Worm (Caenorhabditis elegans) whole organism, L2 larva: ENCODE measurements around the gene F56D5.9.

Source experiments
- ZK546.5 ChIP-seq: sonication (generic microtip); optimal IDR thresholded peaks from 2 replicates; lab custom pipeline; 2017; ENCODE audit warnings: missing biosample characterization, missing genetic modification characterization
- egl-27 ChIP-seq: sonication (generic microtip); optimal IDR thresholded peaks from 3 replicates; lab custom pipeline; 2017; ENCODE audit warnings: missing biosample characterization, missing genetic modification reagents, missing genetic modification characterization
- elt-3 ChIP-seq: sonication (generic microtip); optimal IDR thresholded peaks from 2 replicates; lab custom pipeline; 2017; ENCODE audit warnings: missing biosample characterization, missing genetic modification characterization
- mdl-1 ChIP-seq, 2 experiments: fragments of 150-350 bp in 1 of 2; sonication (generic microtip) in 1 of 2; optimal IDR thresholded peaks; 2 replicates each; lab custom pipeline; 2017; ENCODE audit warnings: missing biosample characterization in 2 of 2, missing genetic modification characterization in 2 of 2
- nhr-11 ChIP-seq: fragments of 150-350 bp; optimal IDR thresholded peaks from 2 replicates; lab custom pipeline; 2014; ENCODE audit warnings: missing biosample characterization, missing genetic modification characterization
- nhr-237 ChIP-seq: fragments of 150-350 bp; optimal IDR thresholded peaks from 2 replicates; lab custom pipeline; 2014; ENCODE audit warnings: missing biosample characterization, missing genetic modification characterization
- nhr-77 ChIP-seq: fragments of 150-350 bp; optimal IDR thresholded peaks from 2 replicates; lab custom pipeline; 2014; ENCODE audit warnings: missing biosample characterization, missing genetic modification characterization
- snpc-4 ChIP-seq: fragments of 150-350 bp; optimal IDR thresholded peaks from 2 replicates; lab custom pipeline; 2014; ENCODE audit warnings: missing biosample characterization, missing genetic modification characterization
- unc-55 ChIP-seq: fragments of 150-350 bp; sonication (generic microtip); optimal IDR thresholded peaks from 3 replicates; lab custom pipeline; 2014; ENCODE audit warnings: missing biosample characterization, missing genetic modification reagents, missing genetic modification characterization
- zag-1 ChIP-seq: fragments of 150-350 bp; optimal IDR thresholded peaks from 2 replicates; lab custom pipeline; 2014; ENCODE audit warnings: missing biosample characterization, missing genetic modification characterization

ce11 chrIV:9408004-9408403 is 14.3 kb downstream of the F56D5.9 start, which contains the start of gene F56D5.5:
- TF ChIP-seq ZK546.5 (tag; lab: Kevin White, UChicago) (no peak), elt-3 (tag; lab: Kevin White, UChicago) (no peak), mdl-1 (tag; optimal IDR thresholded peaks at IDR 0.05; lab: Kevin White, UChicago) (no peak), nhr-237 (tag; lab: Kevin White, UChicago) (no peak), unc-55 (GFP tag; lab: Kevin White, UChicago) (no peak), zag-1 (tag; lab: Kevin White, UChicago) (no peak), nhr-77 (tag; lab: Kevin White, UChicago) (no peak), snpc-4 (tag; lab: Kevin White, UChicago) (no peak), nhr-11 (tag; lab: Kevin White, UChicago) (no peak), egl-27 (tag; lab: Kevin White, UChicago) (no peak)
